Fruit fly (Drosophila melanogaster): ENCODE measurements around the gene Usp47.

The Usp47 gene

DNA sequence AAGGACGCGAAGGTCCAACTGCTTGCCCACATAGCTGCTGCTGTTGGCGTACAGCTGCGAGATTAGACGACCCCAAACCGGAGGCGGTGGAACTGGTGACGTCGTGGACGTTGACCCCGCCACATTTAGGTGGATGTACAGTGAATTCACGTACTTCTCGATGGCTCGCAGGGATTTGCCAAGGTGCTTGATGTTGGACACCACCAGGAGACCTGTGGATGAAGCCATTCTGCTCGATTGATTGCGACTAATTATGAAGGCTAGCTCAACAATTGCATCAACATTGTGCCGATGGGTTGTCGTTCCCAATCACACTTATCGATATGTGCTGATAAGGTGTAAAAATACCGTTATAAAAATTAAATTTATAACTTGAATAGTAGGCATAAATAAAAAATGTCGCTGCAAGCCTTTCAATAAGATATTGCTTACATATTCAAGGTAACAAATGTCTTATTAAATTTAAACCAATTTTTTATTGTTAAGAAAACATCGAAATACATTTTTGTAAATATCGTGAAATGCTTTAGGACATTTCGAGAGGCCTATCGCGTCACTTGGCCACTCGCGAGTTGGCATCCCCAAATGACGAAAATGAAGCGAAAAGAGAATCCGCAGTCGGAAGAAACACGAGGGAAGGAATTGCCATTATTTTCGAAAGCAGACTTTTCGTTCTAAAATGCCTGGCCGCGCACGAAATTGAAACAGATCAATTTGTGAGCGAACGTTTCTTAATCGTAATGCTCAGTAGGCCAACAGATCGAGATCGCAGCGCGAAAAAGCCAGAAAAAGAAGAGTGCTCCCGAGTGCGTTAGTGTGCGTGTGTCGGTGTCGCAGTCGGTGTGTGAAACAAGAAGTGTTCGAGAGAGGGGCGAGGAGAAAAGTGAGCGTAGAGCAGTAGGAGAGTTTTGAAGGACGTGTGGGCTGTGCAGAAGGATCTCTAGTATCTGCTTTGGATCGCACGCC, 16.0 kb downstream of the Usp47 start, which contains the start of the genes Ppat-Dpck and scny (continued):
- TF ChIP-seq pum (GFP tag; optimal IDR thresholded peaks at IDR 0.05): no peak
- TF ChIP-seq Neu2 (GFP tag; optimal IDR thresholded peaks at IDR 0.05; ENCODE audit: borderline replicate concordance): no peak
- no peak for TF ChIP-seq CG17359 (tag; optimal IDR thresholded peaks at IDR 0.05)
- no peak for TF ChIP-seq Meics (GFP tag; optimal IDR thresholded peaks at IDR 0.05)
- peak; percentile 93 for TF ChIP-seq CG3995 (GFP tag; optimal IDR thresholded peaks at IDR 0.05)
- TF ChIP-seq dm (GFP tag; optimal IDR thresholded peaks at IDR 0.05): peak; percentile 91
- TF ChIP-seq CG33213 (GFP tag; optimal IDR thresholded peaks at IDR 0.05): peak; percentile 19
- peak; percentile 28 for TF ChIP-seq Spps (tag; optimal IDR thresholded peaks at IDR 0.05)
- TF ChIP-seq Dad (GFP tag; optimal IDR thresholded peaks at IDR 0.05): peak; percentile 28
- no peak for TF ChIP-seq CG3163 (GFP tag; optimal IDR thresholded peaks at IDR 0.05)
- peak; percentile 62 for TF ChIP-seq Dref (GFP tag; IDR thresholded peaks at IDR 0.05)
- no peak for TF ChIP-seq Nf-YB (GFP tag; optimal IDR thresholded peaks at IDR 0.05)
- peak; percentile 10 for TF ChIP-seq gro (GFP tag; optimal IDR thresholded peaks at IDR 0.05)
- peak; percentile 62 for TF ChIP-seq CG10147 (GFP tag; optimal IDR thresholded peaks at IDR 0.05)
- peak; percentile 5 for TF ChIP-seq HmgD (GFP tag; optimal IDR thresholded peaks at IDR 0.05)
- no peak; the same call in 2 of the 3 replicates for TF ChIP-seq jigr1 (GFP tag; IDR thresholded peaks at IDR 0.05)
- TF ChIP-seq Ets97D (GFP tag; optimal IDR thresholded peaks at IDR 0.05): peak; percentile 88
- TF ChIP-seq CG2120 (GFP tag; optimal IDR thresholded peaks at IDR 0.05): peak; percentile 27
- TF ChIP-seq CG12391 (tag; optimal IDR thresholded peaks at IDR 0.05): peak; percentile 34
- peak; percentile 46 for TF ChIP-seq CG30020 (tag; optimal IDR thresholded peaks at IDR 0.05)
- TF ChIP-seq amos (GFP tag; IDR thresholded peaks at IDR 0.05; ENCODE audit: partially characterized antibody): peak; percentile 93
- TF ChIP-seq CG11456 (GFP tag; IDR thresholded peaks at IDR 0.05): no peak
- no peak for TF ChIP-seq CG4854 (GFP tag; optimal IDR thresholded peaks at IDR 0.05)
- no peak for TF ChIP-seq repo (GFP tag; optimal IDR thresholded peaks at IDR 0.05)
- TF ChIP-seq gsb-n (tag; optimal IDR thresholded peaks at IDR 0.05): no peak
- TF ChIP-seq CG4730 (GFP tag; IDR thresholded peaks at IDR 0.05): no peak
- TF ChIP-seq Adf1 (GFP tag; IDR thresholded peaks at IDR 0.05): peak; percentile 63
- no peak for TF ChIP-seq Hr3 (GFP tag; optimal IDR thresholded peaks at IDR 0.05)
- no peak for TF ChIP-seq caup (GFP tag; optimal IDR thresholded peaks at IDR 0.05; ENCODE audit: severe bottlenecking)
- peak; percentile 72 for TF ChIP-seq Med (GFP tag)
- peak; percentile 40 for TF ChIP-seq Lhr (GFP tag; optimal IDR thresholded peaks at IDR 0.05)
- TF ChIP-seq sug (tag; optimal IDR thresholded peaks at IDR 0.05): peak; percentile 50
- peak in 1 of 3 experiments; percentile 66 for TF ChIP-seq Stat92E (GFP tag; optimal IDR thresholded peaks at IDR 0.05)
- no peak for TF ChIP-seq Bdp1 (GFP tag; optimal IDR thresholded peaks at IDR 0.05)
- TF ChIP-seq sima (GFP tag; optimal IDR thresholded peaks at IDR 0.05): no peak
- TF ChIP-seq CG1024 (GFP tag; IDR thresholded peaks at IDR 0.05): no peak
- peak; percentile 71; the same call in 2 of the 3 replicates for TF ChIP-seq CG7963 (GFP tag; IDR thresholded peaks at IDR 0.05; ENCODE audit: partially characterized antibody)
- TF ChIP-seq pzg (GFP tag; optimal IDR thresholded peaks at IDR 0.05): peak; percentile 83
- no peak for TF ChIP-seq schlank (tag; optimal IDR thresholded peaks at IDR 0.05)
- peak; percentile 90 for TF ChIP-seq cg (GFP tag; optimal IDR thresholded peaks at IDR 0.05)
- no peak for TF ChIP-seq NC2β (GFP tag; optimal IDR thresholded peaks at IDR 0.05)
- TF ChIP-seq Camta (GFP tag; optimal IDR thresholded peaks at IDR 0.05): no peak
- TF ChIP-seq CG17385 (GFP tag; optimal IDR thresholded peaks at IDR 0.05): peak; percentile 14
- TF ChIP-seq zfh2 (GFP tag; optimal IDR thresholded peaks at IDR 0.05): peak; percentile 8
- peak; percentile 4 for TF ChIP-seq CG8924 (tag; optimal IDR thresholded peaks at IDR 0.05)
- peak; percentile 30 for TF ChIP-seq CG4617 (GFP tag; optimal IDR thresholded peaks at IDR 0.05; ENCODE audit: borderline replicate concordance)
- peak; percentile 6 for TF ChIP-seq CG34376 (GFP tag; optimal IDR thresholded peaks at IDR 0.05)
- TF ChIP-seq mam (GFP tag; optimal IDR thresholded peaks at IDR 0.05): peak; percentile 12

All from whole organism, embryonic.